Fruit fly (Drosophila melanogaster) whole organism, prepupa: ENCODE results near the gene CG43922.

ENCODE experiments used
- Blimp-1 ChIP-seq: fragments of 200-800 bp; sonication (Bioruptor generic); optimal IDR thresholded peaks from 3 replicates; lab custom pipeline; 2017; ENCODE audit warnings: missing biosample characterization, missing genetic modification characterization, mild to moderate bottlenecking, moderate library complexity, missing genetic modification reagents
- CG11294 ChIP-seq: fragments of 200-800 bp; sonication (Bioruptor generic); IDR thresholded peaks from 2 replicates; pipeline ENCODE4 v1.3.6; 2022; ENCODE audit warnings: missing biosample characterization, missing genetic modification characterization
- CG11762 ChIP-seq: fragments of 200-800 bp; sonication (Bioruptor generic); optimal IDR thresholded peaks from 3 replicates; lab custom pipeline; 2016; ENCODE audit warnings: missing biosample characterization, missing genetic modification characterization; ENCODE audit not compliant: insufficient read depth
- CG6854 ChIP-seq: fragments of 200-800 bp; sonication (Bioruptor generic); optimal IDR thresholded peaks from 2 replicates; lab custom pipeline; 2017; ENCODE audit warnings: missing biosample characterization, mild to moderate bottlenecking, missing genetic modification characterization
- Eip93F ChIP-seq: fragments of 200-800 bp; sonication (Bioruptor generic); optimal IDR thresholded peaks from 2 replicates; lab custom pipeline; 2016; ENCODE audit warnings: missing biosample characterization, mild to moderate bottlenecking, missing genetic modification characterization
- Gug ChIP-seq: fragments of 200-800 bp; sonication (Bioruptor generic); IDR thresholded peaks from 2 replicates; pipeline ENCODE4 v1.3.6; 2022; ENCODE audit warnings: missing biosample characterization, missing genetic modification characterization
- cyc ChIP-seq: fragments of 200-800 bp; sonication (Bioruptor generic); optimal IDR thresholded peaks from 3 replicates; lab custom pipeline; 2016; ENCODE audit warnings: missing biosample characterization, missing genetic modification characterization
- dac ChIP-seq: fragments of 200-800 bp; sonication (Bioruptor generic); optimal IDR thresholded peaks from 2 replicates; lab custom pipeline; 2017; ENCODE audit warnings: missing biosample characterization, mild to moderate bottlenecking, missing genetic modification characterization
- pdm3 ChIP-seq: fragments of 200-800 bp; sonication (Bioruptor generic); optimal IDR thresholded peaks from 3 replicates; lab custom pipeline; 2016; ENCODE audit warnings: missing biosample characterization, missing genetic modification characterization

DNA sequence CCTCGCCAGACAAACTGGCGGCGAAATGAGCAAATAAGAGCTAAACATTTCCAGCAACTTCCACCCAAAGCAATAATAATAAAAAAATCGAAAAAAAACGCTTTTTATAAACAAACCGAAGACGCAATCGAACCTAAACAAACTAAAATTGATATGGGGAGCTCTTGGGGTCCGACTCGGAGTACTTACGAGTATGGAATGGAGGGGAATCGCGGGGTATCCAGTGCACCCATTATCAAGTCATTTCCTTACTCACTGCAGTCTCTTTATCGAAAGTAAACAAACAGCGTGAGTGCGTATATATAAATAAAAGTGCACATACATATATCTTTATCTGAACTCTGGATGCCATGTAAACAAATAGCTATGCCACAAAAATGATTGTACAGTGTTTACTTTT, 16.9 kb downstream of the CG43922 start:
- no peak for TF ChIP-seq pdm3
- no peak for TF ChIP-seq CG11294
- no peak for TF ChIP-seq dac (GFP tag; lab: Kevin White, UChicago)
- no peak for TF ChIP-seq Blimp-1
- TF ChIP-seq CG6854 (GFP tag; lab: Kevin White, UChicago), result no peak
- TF ChIP-seq CG11762 (GFP tag; lab: Kevin White, UChicago), result no peak
- no peak for TF ChIP-seq cyc (GFP tag; lab: Kevin White, UChicago)
- TF ChIP-seq Eip93F (GFP tag; lab: Kevin White, UChicago), result no peak
- TF ChIP-seq Gug (GFP tag; lab: Robert Waterston, UW), result 0 out of 2 replicates have a peak, but pooled peaks have one; percentile 9
